Worm (Caenorhabditis elegans): ENCODE data around the gene pwp-1.

ce11 chrIV:13240842-13241143, 4.4 kb upstream of the pwp-1 start, which contains the start of gene lin-54:
- no peak for TF ChIP-seq snpc-4 (tag; optimal IDR thresholded peaks at IDR 0.05)
- no peak for TF ChIP-seq mls-2 (tag; optimal IDR thresholded peaks at IDR 0.05)
- TF ChIP-seq nhr-12 (tag; optimal IDR thresholded peaks at IDR 0.05), result no peak
- TF ChIP-seq lin-13 (tag; optimal IDR thresholded peaks at IDR 0.05), result no peak
- no peak for TF ChIP-seq pha-4 (tag; optimal IDR thresholded peaks at IDR 0.05)
- no peak for TF ChIP-seq unc-62 (GFP tag; optimal IDR thresholded peaks at IDR 0.05)
- TF ChIP-seq nhr-237 (tag; optimal IDR thresholded peaks at IDR 0.05), result no peak
- TF ChIP-seq nhr-28 (tag; optimal IDR thresholded peaks at IDR 0.05), result no peak
- no peak for TF ChIP-seq ztf-11 (tag; optimal IDR thresholded peaks at IDR 0.05)
- no peak for TF ChIP-seq elt-1 (tag; optimal IDR thresholded peaks at IDR 0.05; ENCODE audit: borderline replicate concordance, insufficient read depth)
- TF ChIP-seq blmp-1 (tag; optimal IDR thresholded peaks at IDR 0.05), result no peak
- no peak for TF ChIP-seq elt-3 (tag; optimal IDR thresholded peaks at IDR 0.05)
- TF ChIP-seq lin-32 (GFP tag; optimal IDR thresholded peaks at IDR 0.05), result no peak
